Fruit fly (Drosophila melanogaster): ENCODE results near the gene UGP.

dm6 chr3L:9376573-9376972, 17.8 kb upstream of the UGP start:
- TF ChIP-seq insv (optimal IDR thresholded peaks at IDR 0.05) (no peak), psq (optimal IDR thresholded peaks at IDR 0.05) (no peak), h (optimal IDR thresholded peaks at IDR 0.05) (no peak), Sin3A (optimal IDR thresholded peaks at IDR 0.05) (no peak), Myc (optimal IDR thresholded peaks at IDR 0.05) (no peak)

All from Kc167 (cell line).